Worm (Caenorhabditis elegans): ENCODE data around the gene fbxb-74.

DNA sequence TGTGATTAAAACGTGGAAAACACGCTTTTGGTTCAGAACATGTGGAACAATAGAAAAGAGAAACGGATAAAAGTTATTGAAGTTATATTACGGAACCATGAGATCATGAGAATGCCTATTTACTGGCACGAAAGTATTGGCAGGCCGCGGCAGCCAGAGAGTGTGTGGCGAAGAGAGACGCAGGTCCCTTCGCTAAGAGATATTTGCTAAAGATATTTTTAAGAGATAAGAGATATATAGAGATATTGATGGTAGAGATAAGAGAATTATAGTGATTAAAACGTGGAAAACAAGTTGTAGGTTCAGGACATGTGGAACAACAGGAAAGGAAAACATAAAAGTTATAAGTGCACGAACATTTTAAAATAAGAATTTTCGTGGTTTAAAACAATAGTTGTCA is 1.3 kb downstream of the fbxb-74 start:
- TF ChIP-seq aly-2 (tag; optimal IDR thresholded peaks at IDR 0.05) (no peak), ama-1 (optimal IDR thresholded peaks at IDR 0.05) (no peak), ceh-16 (tag; optimal IDR thresholded peaks at IDR 0.05) (no peak), peb-1 (tag; optimal IDR thresholded peaks at IDR 0.05) (no peak), elt-1 (tag; optimal IDR thresholded peaks at IDR 0.05) (peak; percentile 51), zag-1 (tag; optimal IDR thresholded peaks at IDR 0.05) (no peak), lin-11 (tag; optimal IDR thresholded peaks at IDR 0.05) (no peak), ceh-82 (tag; optimal IDR thresholded peaks at IDR 0.05) (no peak), mdl-1 (tag; optimal IDR thresholded peaks at IDR 0.05) (no peak), egl-27 (tag; optimal IDR thresholded peaks at IDR 0.05) (no peak), snpc-4 (tag; optimal IDR thresholded peaks at IDR 0.05) (no peak), ztf-11 (tag; optimal IDR thresholded peaks at IDR 0.05) (no peak), nhr-77 (tag; optimal IDR thresholded peaks at IDR 0.05) (no peak), mab-5 (tag; optimal IDR thresholded peaks at IDR 0.05) (no peak)

All from whole organism, L2 larva.